Worm (Caenorhabditis elegans) whole organism, young adult: ENCODE results near the gene K11H12.6.

ENCODE experiments used
- F37B4.10 ChIP-seq: fragments of 200-800 bp; sonication (Bioruptor generic); IDR thresholded peaks from 2 replicates; pipeline ENCODE4 v1.3.6; 2022; ENCODE audit warnings: missing genetic modification characterization, missing compliant biosample characterization
- F39B2.1 ChIP-seq: fragments of 200-800 bp; sonication (Bioruptor generic); IDR thresholded peaks from 2 replicates; pipeline ENCODE4 v1.3.6; 2022; ENCODE audit warnings: missing genetic modification reagents, missing genetic modification characterization, missing compliant biosample characterization
- F52B5.7 ChIP-seq: sonication (generic microtip); optimal IDR thresholded peaks from 2 replicates; lab custom pipeline; 2016; ENCODE audit warnings: mild to moderate bottlenecking, missing genetic modification characterization, missing compliant biosample characterization
- F55B11.4 ChIP-seq: sonication (generic microtip); optimal IDR thresholded peaks from 2 replicates; lab custom pipeline; 2016; ENCODE audit warnings: missing compliant biosample characterization, missing genetic modification characterization, borderline replicate concordance; ENCODE audit not compliant: insufficient read depth
- K11D2.4 ChIP-seq: fragments of 200-800 bp; sonication (Bioruptor generic); IDR thresholded peaks from 2 replicates; pipeline ENCODE4 v1.3.6; 2022; ENCODE audit warnings: missing genetic modification reagents, missing genetic modification characterization, missing compliant biosample characterization
- K12H6.12 ChIP-seq: fragments of 200-800 bp; sonication (Bioruptor generic); optimal IDR thresholded peaks from 2 replicates; lab custom pipeline; 2018; ENCODE audit warnings: mild to moderate bottlenecking, missing genetic modification characterization, missing compliant biosample characterization
- T26A5.8 ChIP-seq: sonication (generic microtip); optimal IDR thresholded peaks from 2 replicates; lab custom pipeline; 2016; ENCODE audit warnings: missing genetic modification characterization, missing compliant biosample characterization
- Y53G8AR.9 ChIP-seq: fragments of 200-800 bp; sonication (Bioruptor generic); conservative IDR thresholded peaks from 2 replicates; pipeline ENCODE4 v1.3.6; 2022; ENCODE audit warnings: missing genetic modification reagents, missing genetic modification characterization, missing compliant biosample characterization
- Y67H2A.10 ChIP-seq: fragments of 200-800 bp; sonication (Bioruptor generic); conservative IDR thresholded peaks from 2 replicates; pipeline ENCODE4 v1.3.6; 2022; ENCODE audit warnings: missing genetic modification reagents, missing genetic modification characterization, missing compliant biosample characterization
- Y79H2A.3 ChIP-seq: fragments of 200-800 bp; sonication (Bioruptor generic); conservative IDR thresholded peaks from 2 replicates; pipeline ENCODE4 v1.3.6; 2022; ENCODE audit warnings: missing genetic modification reagents, missing genetic modification characterization, missing compliant biosample characterization
- Y95B8A.8 ChIP-seq: fragments of 200-800 bp; sonication (Bioruptor generic); IDR thresholded peaks from 2 replicates; pipeline ENCODE4 v1.3.6; 2022; ENCODE audit warnings: missing genetic modification reagents, missing genetic modification characterization, missing compliant biosample characterization
- attf-3 ChIP-seq: fragments of 200-800 bp; sonication (Bioruptor generic); conservative IDR thresholded peaks from 2 replicates; pipeline ENCODE4 v1.3.6; 2022; ENCODE audit warnings: missing genetic modification reagents, missing genetic modification characterization, missing compliant biosample characterization
- attf-5 ChIP-seq: fragments of 200-800 bp; sonication (Bioruptor generic); optimal IDR thresholded peaks from 2 replicates; lab custom pipeline; 2018; ENCODE audit warnings: mild to moderate bottlenecking, missing genetic modification characterization, missing compliant biosample characterization
- ceh-100 ChIP-seq: fragments of 200-800 bp; sonication (Bioruptor generic); IDR thresholded peaks from 2 replicates; pipeline ENCODE4 v1.3.6; 2022; ENCODE audit warnings: missing genetic modification reagents, missing genetic modification characterization, missing compliant biosample characterization
- dox-1 ChIP-seq: fragments of 200-800 bp; sonication (Bioruptor generic); IDR thresholded peaks from 2 replicates; pipeline ENCODE4 v1.3.6; 2022; ENCODE audit warnings: missing genetic modification reagents, missing genetic modification characterization, missing compliant biosample characterization
- dpff-1 ChIP-seq: sonication (generic microtip); optimal IDR thresholded peaks from 2 replicates; lab custom pipeline; 2017; ENCODE audit warnings: mild to moderate bottlenecking, missing genetic modification characterization, missing compliant biosample characterization
- efl-1 ChIP-seq: fragments of 150-350 bp; optimal IDR thresholded peaks from 2 replicates; lab custom pipeline; 2014; ENCODE audit warnings: missing biosample characterization, missing genetic modification reagents, missing genetic modification characterization
- egl-18 ChIP-seq: fragments of 200-800 bp; sonication (Bioruptor generic); IDR thresholded peaks from 2 replicates; pipeline ENCODE4 v1.3.6; 2022; ENCODE audit warnings: missing genetic modification reagents, missing genetic modification characterization, missing compliant biosample characterization
- egl-44 ChIP-seq: fragments of 200-800 bp; sonication (Bioruptor generic); IDR thresholded peaks from 2 replicates; pipeline ENCODE4 v1.3.6; 2022; ENCODE audit warnings: missing genetic modification reagents, missing genetic modification characterization, missing compliant biosample characterization
- ekl-4 ChIP-seq: fragments of 200-800 bp; sonication (Bioruptor generic); IDR thresholded peaks from 2 replicates; pipeline ENCODE4 v1.3.6; 2022; ENCODE audit warnings: missing genetic modification reagents, missing genetic modification characterization, missing compliant biosample characterization
- ets-4 ChIP-seq: fragments of 200-800 bp; sonication (Bioruptor generic); optimal IDR thresholded peaks from 2 replicates; lab custom pipeline; 2018; ENCODE audit warnings: mild to moderate bottlenecking, missing genetic modification characterization, missing compliant biosample characterization
- him-1 ChIP-seq: sonication (generic microtip); optimal IDR thresholded peaks from 2 replicates; lab custom pipeline; 2016; ENCODE audit warnings: missing genotype, missing genetic modification reagents, missing genetic modification characterization, missing compliant biosample characterization
- hlh-12 ChIP-seq: sonication (generic microtip); optimal IDR thresholded peaks from 2 replicates; lab custom pipeline; 2016; ENCODE audit warnings: missing genetic modification characterization, missing compliant biosample characterization
- hmg-20 ChIP-seq: fragments of 200-800 bp; sonication (Bioruptor generic); IDR thresholded peaks from 2 replicates; pipeline ENCODE4 v1.3.6; 2022; ENCODE audit warnings: missing genetic modification reagents, missing genetic modification characterization, missing compliant biosample characterization
- hrde-1 ChIP-seq: sonication (generic microtip); optimal IDR thresholded peaks from 2 replicates; lab custom pipeline; 2016; ENCODE audit warnings: missing genetic modification characterization, mild to moderate bottlenecking, missing compliant biosample characterization, moderate library complexity, missing genotype, missing genetic modification reagents, borderline replicate concordance
- lag-1 ChIP-seq: fragments of 200-800 bp; sonication (Bioruptor generic); IDR thresholded peaks from 2 replicates; pipeline ENCODE4 v1.3.6; 2022; ENCODE audit warnings: missing genetic modification reagents, missing genetic modification characterization, missing compliant biosample characterization
- let-526 ChIP-seq: fragments of 200-800 bp; sonication (Bioruptor generic); IDR thresholded peaks from 2 replicates; pipeline ENCODE4 v1.3.6; 2022; ENCODE audit warnings: missing genetic modification reagents, missing genetic modification characterization, missing compliant biosample characterization
- let-607 ChIP-seq, 2 experiments: fragments of 200-800 bp in 1 of 2; sonication (Bioruptor generic) in 1 of 2; sonication (generic microtip) in 1 of 2; optimal IDR thresholded peaks; 2 replicates each; lab custom pipeline; 2016 to 2018; ENCODE audit warnings: mild to moderate bottlenecking in 2 of 2, missing compliant biosample characterization in 2 of 2, missing genetic modification characterization in 2 of 2, moderate library complexity in 2 of 2, missing genotype in 1 of 2
- lin-35 ChIP-seq, 3 experiments: fragments of 150-350 bp in 2 of 3; sonication (generic microtip) in 1 of 3; optimal IDR thresholded peaks; 2 replicates each; lab custom pipeline; 2014 to 2018; ENCODE audit warnings: missing biosample characterization in 3 of 3, missing genetic modification characterization in 3 of 3, missing genetic modification reagents in 3 of 3
- lsl-1 ChIP-seq: fragments of 200-800 bp; sonication (Bioruptor generic); optimal IDR thresholded peaks from 2 replicates; lab custom pipeline; 2018; ENCODE audit warnings: mild to moderate bottlenecking, missing genetic modification characterization, moderate library complexity, missing compliant biosample characterization
- madf-10 ChIP-seq: sonication (generic microtip); optimal IDR thresholded peaks from 2 replicates; lab custom pipeline; 2016; ENCODE audit warnings: mild to moderate bottlenecking, missing genetic modification characterization, missing compliant biosample characterization
- mes-4 ChIP-seq: sonication (generic microtip); optimal IDR thresholded peaks from 2 replicates; lab custom pipeline; 2016; ENCODE audit warnings: missing genotype, missing genetic modification characterization, missing compliant biosample characterization
- nhr-120 ChIP-seq: fragments of 200-800 bp; sonication (Bioruptor generic); IDR thresholded peaks from 2 replicates; pipeline ENCODE4 v1.3.6; 2022; ENCODE audit warnings: missing genetic modification characterization, missing compliant biosample characterization
- nhr-90 ChIP-seq: sonication (generic microtip); optimal IDR thresholded peaks from 2 replicates; lab custom pipeline; 2016; ENCODE audit warnings: missing genotype, mild to moderate bottlenecking, missing genetic modification characterization, missing compliant biosample characterization
- pha-4 ChIP-seq: fragments of 150-350 bp; sonication (generic microtip); optimal IDR thresholded peaks from 2 replicates; lab custom pipeline; 2014; ENCODE audit warnings: missing biosample characterization, missing genetic modification reagents, missing genetic modification characterization
- rec-8 ChIP-seq, 2 experiments: sonication (generic microtip); optimal IDR thresholded peaks; 2 replicates each; lab custom pipeline; 2016; ENCODE audit warnings: mild to moderate bottlenecking in 2 of 2, missing genetic modification characterization in 2 of 2, missing genetic modification reagents in 2 of 2, missing genotype in 2 of 2, missing biosample characterization in 1 of 2, missing compliant biosample characterization in 1 of 2, moderate library complexity in 1 of 2
- snpc-1.1 ChIP-seq: sonication (generic microtip); optimal IDR thresholded peaks from 2 replicates; lab custom pipeline; 2017; ENCODE audit warnings: missing genetic modification characterization, mild to moderate bottlenecking, missing compliant biosample characterization, antibody characterized with exemption, moderate library complexity, missing genotype, missing genetic modification reagents; ENCODE audit not compliant: insufficient read depth
- snpc-4 ChIP-seq, 5 experiments: fragments of 150-350 bp in 1 of 5; sonication (generic microtip) in 4 of 5; optimal IDR thresholded peaks; 2 replicates each; lab custom pipeline; 2014 to 2018; ENCODE audit warnings: missing genetic modification characterization in 5 of 5, missing biosample characterization in 3 of 5, antibody characterized with exemption in 2 of 5, mild to moderate bottlenecking in 2 of 5, missing compliant biosample characterization in 2 of 5, missing genotype in 2 of 5, moderate library complexity in 2 of 5, missing genetic modification reagents in 1 of 5
- somi-1 ChIP-seq: fragments of 200-800 bp; sonication (Bioruptor generic); optimal IDR thresholded peaks from 2 replicates; lab custom pipeline; 2018; ENCODE audit warnings: mild to moderate bottlenecking, missing genetic modification characterization, missing compliant biosample characterization
- tbp1 ChIP-seq: fragments of 200-800 bp; sonication (Bioruptor generic); optimal IDR thresholded peaks from 2 replicates; lab custom pipeline; 2018; ENCODE audit warnings: mild to moderate bottlenecking, missing genetic modification characterization, missing compliant biosample characterization
- unc-130 ChIP-seq: sonication (generic microtip); optimal IDR thresholded peaks from 2 replicates; lab custom pipeline; 2016; ENCODE audit warnings: missing genetic modification reagents, missing genetic modification characterization, missing compliant biosample characterization
- xnd-1 ChIP-seq: sonication (generic microtip); optimal IDR thresholded peaks from 2 replicates; lab custom pipeline; 2016; ENCODE audit warnings: missing genotype, missing genetic modification reagents, missing genetic modification characterization, missing compliant biosample characterization
- zfh-2 ChIP-seq: fragments of 200-800 bp; sonication (Bioruptor generic); conservative IDR thresholded peaks from 2 replicates; pipeline ENCODE4 v1.3.6; 2022; ENCODE audit warnings: missing genetic modification reagents, missing genetic modification characterization, missing compliant biosample characterization
- ztf-18 ChIP-seq: sonication (generic microtip); optimal IDR thresholded peaks from 2 replicates; lab custom pipeline; 2016; ENCODE audit warnings: missing genotype, mild to moderate bottlenecking, missing genetic modification characterization, missing compliant biosample characterization
- ztf-22 ChIP-seq: fragments of 200-800 bp; sonication (Bioruptor generic); optimal IDR thresholded peaks from 2 replicates; lab custom pipeline; 2018; ENCODE audit warnings: mild to moderate bottlenecking, missing genetic modification characterization, moderate library complexity, missing compliant biosample characterization
- ztf-25 ChIP-seq: fragments of 200-800 bp; sonication (Bioruptor generic); IDR thresholded peaks from 2 replicates; pipeline ENCODE4 v1.3.6; 2022; ENCODE audit warnings: missing genetic modification reagents, missing genetic modification characterization, missing compliant biosample characterization

Gene K11H12.6

DNA sequence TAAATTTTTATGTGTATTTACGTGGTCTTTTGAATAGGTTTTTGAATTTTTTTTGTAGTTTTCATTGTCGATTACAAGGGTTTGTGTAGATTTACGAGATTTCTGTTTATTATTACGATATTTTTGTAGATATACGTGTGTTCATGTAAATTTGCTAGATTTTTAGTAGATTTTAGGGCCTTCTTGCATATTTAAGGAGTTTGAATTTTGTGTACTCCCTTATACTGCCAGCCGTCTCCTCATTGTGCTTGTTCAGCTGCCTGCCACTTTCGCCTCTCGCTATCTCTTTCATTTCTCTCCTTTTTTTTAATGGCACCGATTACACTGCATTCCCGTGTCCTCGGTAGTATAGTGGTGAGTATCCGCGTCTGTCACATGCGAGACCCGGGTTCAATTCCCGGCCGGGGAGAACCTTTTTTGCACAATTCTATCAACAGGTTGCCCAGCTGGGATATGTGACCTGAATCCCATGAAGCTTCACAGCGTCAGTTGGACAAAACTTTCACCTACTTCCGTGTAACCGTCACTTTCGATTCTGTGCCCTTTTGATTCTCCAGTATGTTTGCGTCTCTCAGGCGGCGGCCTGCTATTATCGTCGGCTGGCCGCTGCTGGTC, 15.7 kb downstream of the K11H12.6 start (continued):
- TF ChIP-seq unc-130 (peak; percentile 64), dox-1 (GFP tag; lab: Robert Waterston, UW) (peak; percentile 86), egl-44 (GFP tag; lab: Robert Waterston, UW) (peak; percentile 68; the same call in 1 of the 2 replicates), lin-35 (GFP tag; optimal IDR thresholded peaks at IDR 0.05; lab: Kevin White, UChicago) (no peak), hmg-20 (GFP tag; lab: Robert Waterston, UW) (peak; percentile 65), ets-4 (GFP tag; lab: Kevin White, UChicago) (peak; percentile 75), T26A5.8 (peak; percentile 29), K11D2.4 (peak; percentile 65; the same call in 1 of the 2 replicates), zfh-2 (GFP tag; lab: Robert Waterston, UW) (peak; percentile 62), Y95B8A.8 (GFP tag; lab: Robert Waterston, UW) (0 out of 2 replicates have a peak, but pooled peaks have one; percentile 63), Y53G8AR.9 (no peak), let-526 (GFP tag; lab: Robert Waterston, UW) (no peak), F37B4.10 (no peak), hlh-12 (tag; lab: Kevin White, UChicago) (peak; percentile 26), K12H6.12 (tag; lab: Kevin White, UChicago) (peak; percentile 49), snpc-4 (GFP tag; optimal IDR thresholded peaks at IDR 0.05; lab: Kevin White, UChicago) (peak; percentile 42), snpc-4 (tag; optimal IDR thresholded peaks at IDR 0.05; lab: Kevin White, UChicago) (no peak), efl-1 (no peak), Y79H2A.3 (no peak), rec-8 (tag; optimal IDR thresholded peaks at IDR 0.05; lab: Kevin White, UChicago) (peak; percentile 71 to 73), tbp1 (peak; percentile 97), xnd-1 (tag; lab: Kevin White, UChicago) (no peak), egl-18 (no peak), lsl-1 (GFP tag; lab: Kevin White, UChicago) (peak; percentile 33), ztf-22 (GFP tag; lab: Kevin White, UChicago) (no peak), somi-1 (GFP tag; lab: Kevin White, UChicago) (peak; percentile 55), F55B11.4 (no peak), him-1 (peak; percentile 80), let-607 (tag; optimal IDR thresholded peaks at IDR 0.05; lab: Kevin White, UChicago) (peak in 1 of 2 experiments; percentile 5), ceh-100 (GFP tag; lab: Robert Waterston, UW) (peak; percentile 61), dpff-1 (no peak), F52B5.7 (tag; lab: Kevin White, UChicago) (peak; percentile 78), pha-4 (tag; lab: Kevin White, UChicago) (no peak), attf-3 (GFP tag; lab: Robert Waterston, UW) (peak; percentile 48; the same call in 1 of the 2 replicates), hrde-1 (no peak), mes-4 (tag; lab: Kevin White, UChicago) (no peak), lag-1 (GFP tag; lab: Robert Waterston, UW) (no peak), madf-10 (tag; lab: Kevin White, UChicago) (peak; percentile 69), ekl-4 (GFP tag; lab: Robert Waterston, UW) (peak; percentile 80), attf-5 (GFP tag; lab: Kevin White, UChicago) (peak; percentile 74), snpc-1.1 (tag; lab: Kevin White, UChicago) (peak; percentile 17), Y67H2A.10 (GFP tag; lab: Robert Waterston, UW) (no peak), nhr-120 (GFP tag; lab: Robert Waterston, UW) (no peak), ztf-18 (tag; lab: Kevin White, UChicago) (peak; percentile 59), ztf-25 (peak; percentile 85), F39B2.1 (GFP tag; lab: Robert Waterston, UW) (no peak), nhr-90 (tag; lab: Kevin White, UChicago) (peak; percentile 86)
